Worm (Caenorhabditis elegans): ENCODE results near the gene C35B1.2.

DNA sequence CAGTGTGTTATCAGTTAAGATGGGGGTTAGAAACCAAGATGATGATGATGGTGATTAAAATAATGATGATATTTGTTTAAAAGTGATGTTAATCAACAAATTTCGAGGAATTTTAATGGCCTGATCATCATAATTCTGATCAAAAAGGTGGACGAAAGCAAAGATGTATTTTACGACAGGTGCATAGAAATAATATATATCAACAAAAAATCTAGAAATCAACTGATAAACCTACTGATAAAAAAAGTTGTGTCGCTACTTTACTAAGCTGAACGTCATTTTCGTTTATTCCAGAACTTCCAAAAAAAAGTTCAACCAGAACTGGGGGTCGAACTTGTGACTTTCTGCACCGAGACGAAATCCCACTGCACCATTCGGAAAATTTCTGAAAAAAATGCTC is 37.1 kb downstream of the C35B1.2 start, which contains the start of gene mul-1:
- TF ChIP-seq ceh-82 (tag; optimal IDR thresholded peaks at IDR 0.05) (no peak), nhr-237 (tag; optimal IDR thresholded peaks at IDR 0.05) (no peak), ztf-11 (tag; optimal IDR thresholded peaks at IDR 0.05) (no peak), lin-13 (GFP tag; optimal IDR thresholded peaks at IDR 0.05) (no peak), mbf-1 (tag; optimal IDR thresholded peaks at IDR 0.05) (no peak), zag-1 (tag; optimal IDR thresholded peaks at IDR 0.05) (no peak)
